Fruit fly (Drosophila melanogaster) whole organism, embryonic: ENCODE measurements around the gene CG32295.

Source experiments
- Abd-B ChIP-seq: fragments of 200-800 bp; sonication (Bioruptor generic); optimal IDR thresholded peaks from 2 replicates; lab custom pipeline; 2018; ENCODE audit warnings: missing biosample characterization, mild to moderate bottlenecking, missing genetic modification characterization, moderate library complexity
- Adf1 ChIP-seq: fragments of 200-800 bp; sonication (Bioruptor generic); IDR thresholded peaks from 2 replicates; pipeline ENCODE4 v1.3.6; 2022; ENCODE audit warnings: missing biosample characterization, missing genetic modification characterization
- Asciz ChIP-seq: fragments of 200-800 bp; sonication (Bioruptor generic); optimal IDR thresholded peaks from 2 replicates; lab custom pipeline; 2017; ENCODE audit warnings: missing biosample characterization, mild to moderate bottlenecking, missing genetic modification characterization, missing genetic modification reagents
- Atf3 ChIP-seq: fragments of 200-800 bp; sonication (Bioruptor generic); optimal IDR thresholded peaks from 3 replicates; lab custom pipeline; 2016; ENCODE audit warnings: missing biosample characterization, missing genetic modification characterization
- C15 ChIP-seq: fragments of 200-800 bp; sonication (Bioruptor generic); IDR thresholded peaks from 3 replicates; pipeline ENCODE4 v1.3.6; 2022; ENCODE audit warnings: missing biosample characterization, missing genetic modification characterization
- CG10565 ChIP-seq: fragments of 200-800 bp; sonication (Bioruptor generic); optimal IDR thresholded peaks from 3 replicates; lab custom pipeline; 2016; ENCODE audit warnings: missing biosample characterization, mild to moderate bottlenecking, missing genetic modification characterization
- CG10654 ChIP-seq: fragments of 200-800 bp; sonication (Bioruptor generic); optimal IDR thresholded peaks from 2 replicates; lab custom pipeline; 2016; ENCODE audit warnings: missing biosample characterization, missing genetic modification characterization
- CG10959 ChIP-seq: fragments of 200-800 bp; sonication (Bioruptor generic); IDR thresholded peaks from 2 replicates; pipeline ENCODE4 v1.3.6; 2022; ENCODE audit warnings: missing biosample characterization, missing genetic modification characterization
- CG11504 ChIP-seq: fragments of 200-800 bp; sonication (Bioruptor generic); optimal IDR thresholded peaks from 3 replicates; lab custom pipeline; 2019; ENCODE audit warnings: missing biosample characterization, mild to moderate bottlenecking, missing genetic modification characterization, moderate library complexity
- CG13775 ChIP-seq: fragments of 200-800 bp; sonication (Bioruptor generic); optimal IDR thresholded peaks from 3 replicates; lab custom pipeline; 2017; ENCODE audit warnings: missing biosample characterization, mild to moderate bottlenecking, missing genetic modification characterization
- CG16863 ChIP-seq: fragments of 200-800 bp; sonication (Bioruptor generic); optimal IDR thresholded peaks from 3 replicates; lab custom pipeline; 2016; ENCODE audit warnings: missing biosample characterization, missing genetic modification characterization
- CG17361 ChIP-seq: fragments of 200-800 bp; sonication (Bioruptor generic); IDR thresholded peaks from 3 replicates; pipeline ENCODE4 v1.3.6; 2022; ENCODE audit warnings: missing biosample characterization, missing genetic modification characterization
- CG17385 ChIP-seq: fragments of 200-800 bp; sonication (Bioruptor generic); optimal IDR thresholded peaks from 3 replicates; lab custom pipeline; 2018; ENCODE audit warnings: missing biosample characterization, mild to moderate bottlenecking, missing genetic modification characterization
- CG18262 ChIP-seq: fragments of 200-800 bp; optimal IDR thresholded peaks from 3 replicates; lab custom pipeline; 2019; ENCODE audit warnings: missing biosample characterization, mild to moderate bottlenecking, missing genetic modification characterization, moderate library complexity
- CG2889 ChIP-seq: fragments of 200-800 bp; sonication (Bioruptor generic); IDR thresholded peaks from 3 replicates; pipeline ENCODE4 v1.3.6; 2022; ENCODE audit warnings: missing biosample characterization, missing genetic modification characterization
- CG3726 ChIP-seq: fragments of 200-800 bp; sonication (Bioruptor generic); IDR thresholded peaks from 3 replicates; pipeline ENCODE4, ENCODE4 v1.3.6; 2022; ENCODE audit warnings: missing biosample characterization, missing genetic modification characterization
- CG6175 ChIP-seq: fragments of 200-800 bp; sonication (Bioruptor generic); IDR thresholded peaks from 3 replicates; pipeline ENCODE4 v1.3.6; 2022; ENCODE audit warnings: missing biosample characterization, missing genetic modification characterization
- CG7839 ChIP-seq: fragments of 200-800 bp; sonication (Bioruptor generic); optimal IDR thresholded peaks from 3 replicates; lab custom pipeline; 2018; ENCODE audit warnings: missing biosample characterization, mild to moderate bottlenecking, missing genetic modification characterization, moderate library complexity
- Doc3 ChIP-seq: fragments of 200-800 bp; sonication (Bioruptor generic); IDR thresholded peaks from 3 replicates; pipeline ENCODE4 v1.3.6; 2022; ENCODE audit warnings: missing biosample characterization, missing genetic modification characterization; ENCODE audit not compliant: partially characterized antibody
- Fer3 ChIP-seq: fragments of 200-800 bp; sonication (Bioruptor generic); optimal IDR thresholded peaks from 2 replicates; lab custom pipeline; 2018; ENCODE audit warnings: missing biosample characterization, mild to moderate bottlenecking, missing genetic modification characterization, moderate library complexity
- Hand ChIP-seq: fragments of 200-800 bp; sonication (Bioruptor generic); optimal IDR thresholded peaks from 2 replicates; lab custom pipeline; 2017; ENCODE audit warnings: mild to moderate bottlenecking, missing biosample characterization, missing genetic modification reagents, missing genetic modification characterization
- HmgD ChIP-seq: fragments of 200-800 bp; sonication (Bioruptor generic); optimal IDR thresholded peaks from 3 replicates; lab custom pipeline; 2016; ENCODE audit warnings: missing biosample characterization, missing genetic modification characterization
- HmgZ ChIP-seq: fragments of 200-800 bp; sonication (Bioruptor generic); optimal IDR thresholded peaks from 2 replicates; lab custom pipeline; 2018; ENCODE audit warnings: missing biosample characterization, mild to moderate bottlenecking, missing genetic modification characterization
- Hmr ChIP-seq: fragments of 200-800 bp; sonication (Bioruptor generic); optimal IDR thresholded peaks from 3 replicates; lab custom pipeline; 2017; ENCODE audit warnings: mild to moderate bottlenecking, missing biosample characterization, missing genetic modification reagents, missing genetic modification characterization
- Hr3 ChIP-seq: fragments of 200-800 bp; sonication (Bioruptor generic); optimal IDR thresholded peaks from 3 replicates; lab custom pipeline; 2016; ENCODE audit warnings: missing biosample characterization, missing genetic modification characterization
- MTF-1 ChIP-seq: fragments of 200-800 bp; sonication (Bioruptor generic); optimal IDR thresholded peaks from 2 replicates; lab custom pipeline; 2018; ENCODE audit warnings: missing biosample characterization, mild to moderate bottlenecking, missing genetic modification characterization, borderline replicate concordance
- Max ChIP-seq: fragments of 200-800 bp; sonication (Bioruptor generic); optimal IDR thresholded peaks from 2 replicates; lab custom pipeline; 2016; ENCODE audit warnings: missing biosample characterization, mild to moderate bottlenecking, missing genetic modification characterization
- Med ChIP-seq: fragments of 200-800 bp; sonication (Bioruptor generic); peaks from one replicate; lab custom pipeline; 2016; ENCODE audit warnings: missing biosample characterization, missing genetic modification characterization, mild to moderate bottlenecking, inconsistent platforms, moderate library complexity
- Optix ChIP-seq: fragments of 200-800 bp; sonication (Bioruptor generic); IDR thresholded peaks from 3 replicates; pipeline ENCODE4 v1.3.6; 2022; ENCODE audit warnings: missing biosample characterization, missing genetic modification characterization
- Rfx ChIP-seq: fragments of 200-800 bp; sonication (Bioruptor generic); IDR thresholded peaks from 2 replicates; pipeline ENCODE4 v1.3.6; 2022; ENCODE audit warnings: missing biosample characterization, missing genetic modification characterization
- Vsx1 ChIP-seq: fragments of 200-800 bp; sonication (Bioruptor generic); optimal IDR thresholded peaks from 2 replicates; lab custom pipeline; 2017; ENCODE audit warnings: missing biosample characterization, mild to moderate bottlenecking, missing genetic modification characterization, missing genetic modification reagents
- YL-1 ChIP-seq: fragments of 200-800 bp; sonication (Bioruptor generic); optimal IDR thresholded peaks from 3 replicates; lab custom pipeline; 2017; ENCODE audit warnings: missing biosample characterization, mild to moderate bottlenecking, missing genetic modification characterization
- ab ChIP-seq: fragments of 200-800 bp; sonication (Bioruptor generic); optimal IDR thresholded peaks from 2 replicates; lab custom pipeline; 2016; ENCODE audit warnings: missing biosample characterization, missing genetic modification characterization
- az2 ChIP-seq: fragments of 200-800 bp; sonication (Bioruptor generic); optimal IDR thresholded peaks from 3 replicates; lab custom pipeline; 2016; ENCODE audit warnings: missing biosample characterization, missing genetic modification characterization
- btn ChIP-seq: fragments of 200-800 bp; sonication (Bioruptor generic); optimal IDR thresholded peaks from 2 replicates; lab custom pipeline; 2016; ENCODE audit warnings: missing biosample characterization, missing genetic modification characterization
- cas ChIP-seq: fragments of 200-800 bp; sonication (Bioruptor generic); IDR thresholded peaks from 2 replicates; pipeline ENCODE4 v1.3.6; 2022; ENCODE audit warnings: missing biosample characterization, missing genetic modification characterization
- corto ChIP-seq: fragments of 200-800 bp; sonication (Bioruptor generic); optimal IDR thresholded peaks from 2 replicates; lab custom pipeline; 2016; ENCODE audit warnings: missing biosample characterization, mild to moderate bottlenecking, missing genetic modification characterization, moderate library complexity
- da ChIP-seq: fragments of 200-800 bp; sonication (Bioruptor generic); optimal IDR thresholded peaks from 2 replicates; lab custom pipeline; 2016; ENCODE audit warnings: missing biosample characterization, missing genetic modification characterization
- dati ChIP-seq: fragments of 200-800 bp; sonication (Bioruptor generic); IDR thresholded peaks from 2 replicates; pipeline ENCODE4 v1.3.6; 2022; ENCODE audit warnings: missing biosample characterization, missing genetic modification characterization
- esg ChIP-seq: fragments of 200-800 bp; sonication (Bioruptor generic); conservative IDR thresholded peaks from 2 replicates; pipeline ENCODE4 v1.3.6; 2022; ENCODE audit warnings: missing biosample characterization, missing genetic modification characterization
- fd102C ChIP-seq: fragments of 200-800 bp; sonication (Bioruptor generic); optimal IDR thresholded peaks from 2 replicates; lab custom pipeline; 2018; ENCODE audit warnings: missing biosample characterization, mild to moderate bottlenecking, missing genetic modification characterization, moderate library complexity
- gro ChIP-seq: fragments of 200-800 bp; sonication (Bioruptor generic); optimal IDR thresholded peaks from 2 replicates; lab custom pipeline; 2016; ENCODE audit warnings: missing biosample characterization, missing genetic modification characterization
- hth ChIP-seq: fragments of >200 bp; optimal IDR thresholded peaks from 2 replicates; lab custom pipeline; 2017; ENCODE audit warnings: inconsistent platforms
- kay ChIP-seq: fragments of 200-800 bp; sonication (Bioruptor generic); optimal IDR thresholded peaks from 2 replicates; lab custom pipeline; 2016; ENCODE audit warnings: missing biosample characterization, missing genetic modification characterization
- ken ChIP-seq: fragments of 200-800 bp; sonication (Bioruptor generic); IDR thresholded peaks from 3 replicates; pipeline ENCODE4 v1.3.6; 2022; ENCODE audit warnings: missing biosample characterization, missing genetic modification characterization
- lmd ChIP-seq: fragments of 200-800 bp; sonication (Bioruptor generic); IDR thresholded peaks from 2 replicates; pipeline ENCODE4 v1.3.6; 2022; ENCODE audit warnings: missing biosample characterization, missing genetic modification characterization
- lola ChIP-seq, 3 experiments: fragments of >200 bp in 2 of 3; fragments of 200-800 bp in 1 of 3; sonication (Bioruptor generic) in 1 of 3; optimal IDR thresholded peaks; 2 replicates each; lab custom pipeline; 2017 to 2019; ENCODE audit warnings: missing biosample characterization in 3 of 3, missing genetic modification characterization in 3 of 3, mild to moderate bottlenecking in 1 of 3, moderate library complexity in 1 of 3
- peb ChIP-seq: fragments of 200-800 bp; sonication (Bioruptor generic); IDR thresholded peaks from 2 replicates; pipeline ENCODE4 v1.3.6; 2022; ENCODE audit warnings: missing biosample characterization, missing genetic modification characterization
- psq ChIP-seq: fragments of 200-800 bp; sonication (Bioruptor generic); optimal IDR thresholded peaks from 2 replicates; lab custom pipeline; 2017; ENCODE audit warnings: missing biosample characterization, missing genetic modification characterization
- rib ChIP-seq: fragments of 200-800 bp; sonication (Bioruptor generic); IDR thresholded peaks from 2 replicates; pipeline ENCODE4 v1.3.6; 2022; ENCODE audit warnings: missing biosample characterization, missing genetic modification characterization
- sim ChIP-seq: fragments of 200-800 bp; sonication (Bioruptor generic); IDR thresholded peaks from 2 replicates; pipeline ENCODE4 v1.3.6; 2022; ENCODE audit warnings: missing biosample characterization, missing genetic modification characterization
- sisA ChIP-seq: fragments of 200-800 bp; sonication (Bioruptor generic); IDR thresholded peaks from 2 replicates; pipeline ENCODE4 v1.3.6; 2022; ENCODE audit warnings: missing biosample characterization, missing genetic modification characterization

CG32295 gene

dm6 chr3L:2532377-2532776 lies 5.6 kb upstream of the CG32295 start (continued):
- no peak for TF ChIP-seq Hand
- no peak for TF ChIP-seq Asciz
- TF ChIP-seq HmgZ: no peak
- TF ChIP-seq Vsx1: no peak
- TF ChIP-seq Optix (GFP tag; lab: Robert Waterston, UW): no peak
- TF ChIP-seq CG16863 (GFP tag; lab: Kevin White, UChicago): no peak
- TF ChIP-seq corto (GFP tag; lab: Kevin White, UChicago): no peak
- peak; percentile 31; the same call in 1 of the 2 replicates for TF ChIP-seq peb
- TF ChIP-seq CG6175 (GFP tag; lab: Robert Waterston, UW): no peak
- no peak for TF ChIP-seq Hr3 (GFP tag; lab: Kevin White, UChicago)
- no peak for TF ChIP-seq Max (GFP tag; lab: Kevin White, UChicago)
- TF ChIP-seq az2: peak; percentile 18
- no peak for TF ChIP-seq Doc3 (GFP tag; lab: Robert Waterston, UW)
- peak; percentile 81 for TF ChIP-seq sisA
- TF ChIP-seq MTF-1 (GFP tag; lab: Kevin White, UChicago): no peak
- TF ChIP-seq btn (GFP tag; lab: Kevin White, UChicago): no peak
- no peak for TF ChIP-seq HmgD (GFP tag; lab: Kevin White, UChicago)
- peak; percentile 64; the same call in 1 of the 3 replicates for TF ChIP-seq CG3726
- TF ChIP-seq CG7839: peak; percentile 58
- TF ChIP-seq ab: no peak
- no peak for TF ChIP-seq cas
- peak; percentile 53 for TF ChIP-seq CG11504 (tag; lab: Kevin White, UChicago)
- TF ChIP-seq C15 (GFP tag; lab: Robert Waterston, UW): peak; percentile 44; the same call in 1 of the 3 replicates
- peak; percentile 5 for TF ChIP-seq Abd-B (GFP tag; lab: Kevin White, UChicago)
- TF ChIP-seq Adf1 (GFP tag; lab: Robert Waterston, UW): no peak
- TF ChIP-seq CG17361: no peak
- no peak for TF ChIP-seq da
- no peak for TF ChIP-seq CG17385
- no peak for TF ChIP-seq psq (GFP tag; lab: Kevin White, UChicago)
- TF ChIP-seq lola (GFP tag; optimal IDR thresholded peaks at IDR 0.05; lab: Kevin White, UChicago): no peak
- no peak for TF ChIP-seq gro (GFP tag; lab: Kevin White, UChicago)
- TF ChIP-seq rib (GFP tag; lab: Robert Waterston, UW): no peak
- peak; percentile 12 for TF ChIP-seq CG18262 (tag; lab: Kevin White, UChicago)
- TF ChIP-seq sim: no peak
- TF ChIP-seq esg (GFP tag; lab: Robert Waterston, UW): no peak; the same call in 1 of the 2 replicates
- TF ChIP-seq Med (GFP tag; lab: Kevin White, UChicago): peak; percentile 90
- TF ChIP-seq lmd (GFP tag; lab: Robert Waterston, UW): peak; percentile 60
- peak; percentile 19 for TF ChIP-seq Fer3
- TF ChIP-seq fd102C (GFP tag; lab: Kevin White, UChicago): no peak
- TF ChIP-seq Hmr: no peak
- no peak for TF ChIP-seq CG13775
- no peak; the same call in 2 of the 3 replicates for TF ChIP-seq CG2889 (GFP tag; lab: Robert Waterston, UW)
- TF ChIP-seq dati: peak; percentile 45
- TF ChIP-seq CG10565 (GFP tag; lab: Kevin White, UChicago): no peak
- no peak for TF ChIP-seq CG10959 (GFP tag; lab: Robert Waterston, UW)
- peak; percentile 63; the same call in 2 of the 3 replicates for TF ChIP-seq ken
- no peak for TF ChIP-seq YL-1 (GFP tag; lab: Kevin White, UChicago)
- peak; percentile 71 for TF ChIP-seq Rfx (GFP tag; lab: Robert Waterston, UW)
- TF ChIP-seq kay (GFP tag; lab: Kevin White, UChicago): no peak
- no peak for TF ChIP-seq Atf3
- no peak for TF ChIP-seq CG10654
- TF ChIP-seq hth (lab: Kevin White, UChicago): no peak
